Worm (Caenorhabditis elegans) whole organism, L4 larva: ENCODE data around the gene str-44.

Source experiments
- F10B5.3 ChIP-seq: sonication (generic microtip); optimal IDR thresholded peaks from 2 replicates; lab custom pipeline; 2016; ENCODE audit warnings: mild to moderate bottlenecking, missing genetic modification characterization, missing compliant biosample characterization
- F26F4.8 ChIP-seq: fragments of 200-800 bp; sonication (Bioruptor generic); conservative IDR thresholded peaks from 2 replicates; pipeline ENCODE4 v1.3.6; 2022; ENCODE audit warnings: missing genetic modification characterization, missing compliant biosample characterization
- F44E2.7 ChIP-seq: fragments of 200-800 bp; sonication (Bioruptor generic); IDR thresholded peaks from 2 replicates; pipeline ENCODE4 v2.1.2; 2022; ENCODE audit warnings: missing genetic modification characterization, missing compliant biosample characterization
- F49E8.2 ChIP-seq: sonication (generic microtip); optimal IDR thresholded peaks from 2 replicates; lab custom pipeline; 2016; ENCODE audit warnings: missing compliant biosample characterization, mild to moderate bottlenecking, missing genetic modification characterization, borderline replicate concordance
- T26A8.4 ChIP-seq: fragments of 200-800 bp; sonication (Bioruptor generic); IDR thresholded peaks from 2 replicates; pipeline ENCODE4 v1.3.6; 2022; ENCODE audit warnings: missing genetic modification characterization, missing compliant biosample characterization
- Y5F2A.4 ChIP-seq: fragments of 200-800 bp; sonication (Bioruptor generic); optimal IDR thresholded peaks from 2 replicates; lab custom pipeline; 2018; ENCODE audit warnings: mild to moderate bottlenecking, missing genetic modification characterization, missing compliant biosample characterization
- aly-2 ChIP-seq: sonication (generic microtip); optimal IDR thresholded peaks from 2 replicates; lab custom pipeline; 2018; ENCODE audit warnings: missing biosample characterization, missing genetic modification characterization
- ama-1 ChIP-seq: fragments of 150-350 bp; optimal IDR thresholded peaks from 2 replicates; lab custom pipeline; 2014; ENCODE audit warnings: inconsistent platforms, mixed read lengths
- arid-1 ChIP-seq: fragments of 200-800 bp; sonication (Bioruptor generic); conservative IDR thresholded peaks from 2 replicates; pipeline ENCODE4 v1.3.6; 2022; ENCODE audit warnings: missing genetic modification reagents, missing genetic modification characterization, missing compliant biosample characterization
- attf-4 ChIP-seq: sonication (generic microtip); optimal IDR thresholded peaks from 3 replicates; lab custom pipeline; 2017; ENCODE audit warnings: missing biosample characterization, missing genetic modification characterization
- ceh-44 ChIP-seq: fragments of 200-800 bp; sonication (Bioruptor generic); IDR thresholded peaks from 2 replicates; pipeline ENCODE4 v1.3.6; 2022; ENCODE audit warnings: missing genetic modification reagents, missing genetic modification characterization, missing compliant biosample characterization
- ceh-62 ChIP-seq: sonication (generic microtip); optimal IDR thresholded peaks from 2 replicates; lab custom pipeline; 2017; ENCODE audit warnings: missing biosample characterization, missing genetic modification characterization
- ctbp-1 ChIP-seq: fragments of 200-800 bp; sonication (Bioruptor generic); IDR thresholded peaks from 2 replicates; pipeline ENCODE4 v1.3.6; 2022; ENCODE audit warnings: missing genetic modification reagents, missing genetic modification characterization, missing compliant biosample characterization
- daf-12 ChIP-seq: fragments of 150-350 bp; optimal IDR thresholded peaks from 2 replicates; lab custom pipeline; 2014; ENCODE audit warnings: missing biosample characterization, missing genetic modification reagents, missing genetic modification characterization
- daf-16 ChIP-seq, 3 experiments: sonication (generic microtip); optimal IDR thresholded peaks; 2 replicates each; lab custom pipeline; 2016 to 2017; ENCODE audit warnings: missing genetic modification characterization in 3 of 3, missing genetic modification reagents in 3 of 3, mild to moderate bottlenecking in 2 of 3, missing compliant biosample characterization in 2 of 3, missing biosample characterization in 1 of 3, moderate library complexity in 1 of 3
- dmd-6 ChIP-seq: fragments of 200-800 bp; sonication (Bioruptor generic); IDR thresholded peaks from 2 replicates; pipeline ENCODE4 v1.3.6; 2022; ENCODE audit warnings: missing genetic modification reagents, missing genetic modification characterization, missing compliant biosample characterization
- dmd-8 ChIP-seq: fragments of 200-800 bp; sonication (Bioruptor generic); IDR thresholded peaks from 2 replicates; pipeline ENCODE4 v1.3.6; 2022; ENCODE audit warnings: missing genetic modification characterization, missing compliant biosample characterization
- dmd-9 ChIP-seq: fragments of 200-800 bp; sonication (Bioruptor generic); IDR thresholded peaks from 2 replicates; pipeline ENCODE4 v1.3.6; 2022; ENCODE audit warnings: missing genetic modification reagents, missing genetic modification characterization, missing compliant biosample characterization
- dpl-1 ChIP-seq: fragments of 150-350 bp; optimal IDR thresholded peaks from 2 replicates; lab custom pipeline; 2014; ENCODE audit warnings: missing biosample characterization, missing genetic modification reagents, missing genetic modification characterization
- duxl-1 ChIP-seq: sonication (generic microtip); optimal IDR thresholded peaks from 2 replicates; lab custom pipeline; 2016; ENCODE audit warnings: mild to moderate bottlenecking, missing genetic modification characterization, moderate library complexity, missing compliant biosample characterization; ENCODE audit not compliant: poor library complexity
- egl-27 ChIP-seq: sonication (generic microtip); optimal IDR thresholded peaks from 3 replicates; lab custom pipeline; 2017; ENCODE audit warnings: missing biosample characterization, missing genetic modification reagents, missing genetic modification characterization
- egl-43 ChIP-seq: fragments of 200-800 bp; sonication (Bioruptor generic); IDR thresholded peaks from 2 replicates; pipeline ENCODE4 v1.3.6; 2022; ENCODE audit warnings: missing genetic modification reagents, missing genetic modification characterization, missing compliant biosample characterization
- fkh-10 ChIP-seq: fragments of 150-350 bp; optimal IDR thresholded peaks from 2 replicates; lab custom pipeline; 2014; ENCODE audit warnings: missing biosample characterization, missing genetic modification reagents, missing genetic modification characterization
- fos-1 ChIP-seq: fragments of 150-350 bp; optimal IDR thresholded peaks from 2 replicates; lab custom pipeline; 2014; ENCODE audit warnings: missing biosample characterization, missing genetic modification characterization
- gei-8 ChIP-seq: fragments of 200-800 bp; sonication (Bioruptor generic); optimal IDR thresholded peaks from 2 replicates; lab custom pipeline; 2018; ENCODE audit warnings: mild to moderate bottlenecking, missing genetic modification characterization, missing compliant biosample characterization
- hif-1 ChIP-seq, 2 experiments: sonication (generic microtip); optimal IDR thresholded peaks; 2 replicates each; lab custom pipeline; 2016 to 2017; ENCODE audit warnings: missing compliant biosample characterization in 2 of 2, missing genetic modification characterization in 2 of 2, missing genetic modification reagents in 2 of 2, missing genotype in 2 of 2, mild to moderate bottlenecking in 1 of 2
- hlh-11 ChIP-seq: fragments of 200-800 bp; sonication (Bioruptor generic); optimal IDR thresholded peaks from 2 replicates; lab custom pipeline; 2018; ENCODE audit warnings: mild to moderate bottlenecking, missing genetic modification characterization, missing compliant biosample characterization
- hlh-30 ChIP-seq: sonication (generic microtip); optimal IDR thresholded peaks from 2 replicates; lab custom pipeline; 2017; ENCODE audit warnings: antibody characterized with exemption, mild to moderate bottlenecking, missing genetic modification characterization, missing compliant biosample characterization; ENCODE audit not compliant: insufficient read depth
- lim-7 ChIP-seq: fragments of 200-800 bp; sonication (Bioruptor generic); IDR thresholded peaks from 2 replicates; pipeline ENCODE4 v1.3.6; 2022; ENCODE audit warnings: missing genetic modification characterization, missing compliant biosample characterization
- lin-1 ChIP-seq: fragments of 200-800 bp; sonication (Bioruptor generic); IDR thresholded peaks from 2 replicates; pipeline ENCODE4 v1.3.6; 2022; ENCODE audit warnings: missing genetic modification reagents, missing genetic modification characterization, missing compliant biosample characterization
- lin-13 ChIP-seq: fragments of 150-350 bp; optimal IDR thresholded peaks from 2 replicates; lab custom pipeline; 2014; ENCODE audit warnings: missing biosample characterization, missing genetic modification reagents, missing genetic modification characterization
- lin-38 ChIP-seq: fragments of 200-800 bp; sonication (Bioruptor generic); IDR thresholded peaks from 2 replicates; pipeline ENCODE4 v1.3.6; 2022; ENCODE audit warnings: missing genetic modification reagents, missing genetic modification characterization, missing compliant biosample characterization
- lin-39 ChIP-seq: fragments of 150-350 bp; optimal IDR thresholded peaks from 2 replicates; lab custom pipeline; 2014; ENCODE audit warnings: missing biosample characterization, missing genetic modification reagents, missing genetic modification characterization
- madf-5 ChIP-seq, 2 experiments: fragments of 200-800 bp; sonication (Bioruptor generic); IDR thresholded peaks; 2 replicates each; pipeline ENCODE4 v1.3.6; 2022; ENCODE audit warnings: missing compliant biosample characterization in 2 of 2, missing genetic modification characterization in 2 of 2
- mdl-1 ChIP-seq, 2 experiments: fragments of 150-350 bp in 1 of 2; sonication (generic microtip) in 1 of 2; optimal IDR thresholded peaks; 2 replicates each; lab custom pipeline; 2014 to 2017; ENCODE audit warnings: missing biosample characterization in 2 of 2, missing genetic modification characterization in 2 of 2
- nhr-11 ChIP-seq: fragments of 150-350 bp; optimal IDR thresholded peaks from 2 replicates; lab custom pipeline; 2014; ENCODE audit warnings: missing biosample characterization, missing genetic modification characterization
- nhr-237 ChIP-seq: sonication (generic microtip); optimal IDR thresholded peaks from 2 replicates; lab custom pipeline; 2017; ENCODE audit warnings: missing biosample characterization, missing genetic modification characterization
- nhr-41 ChIP-seq: fragments of 200-800 bp; sonication (Bioruptor generic); IDR thresholded peaks from 2 replicates; pipeline ENCODE4 v1.3.6; 2022; ENCODE audit warnings: missing genetic modification reagents, missing genetic modification characterization, missing compliant biosample characterization
- nhr-76 ChIP-seq: fragments of 150-350 bp; optimal IDR thresholded peaks from 2 replicates; lab custom pipeline; 2014; ENCODE audit warnings: missing biosample characterization, missing genetic modification characterization
- pqm-1 ChIP-seq: sonication (generic microtip); optimal IDR thresholded peaks from 2 replicates; lab custom pipeline; 2017; ENCODE audit warnings: missing biosample characterization, missing genetic modification characterization
- rbr-2 ChIP-seq: sonication (generic microtip); optimal IDR thresholded peaks from 2 replicates; lab custom pipeline; 2016; ENCODE audit warnings: missing genotype, missing genetic modification characterization, missing compliant biosample characterization
- snpc-1.2 ChIP-seq: fragments of 200-800 bp; sonication (Bioruptor generic); IDR thresholded peaks from 2 replicates; pipeline ENCODE4 v1.3.6; 2022; ENCODE audit warnings: missing genetic modification reagents, missing genetic modification characterization, missing compliant biosample characterization
- snpc-4 ChIP-seq: fragments of 150-350 bp; optimal IDR thresholded peaks from 2 replicates; lab custom pipeline; 2014; ENCODE audit warnings: missing biosample characterization, missing genetic modification characterization
- spr-1 ChIP-seq: sonication (generic microtip); optimal IDR thresholded peaks from 2 replicates; lab custom pipeline; 2016; ENCODE audit warnings: mild to moderate bottlenecking, missing genetic modification characterization, missing compliant biosample characterization
- spr-3 ChIP-seq: fragments of 200-800 bp; sonication (Bioruptor generic); optimal IDR thresholded peaks from 2 replicates; lab custom pipeline; 2018; ENCODE audit warnings: mild to moderate bottlenecking, missing genetic modification characterization, missing compliant biosample characterization
- tag-97 ChIP-seq: fragments of 200-800 bp; sonication (Bioruptor generic); IDR thresholded peaks from 2 replicates; pipeline ENCODE4 v1.3.6; 2022; ENCODE audit warnings: missing genetic modification characterization, missing compliant biosample characterization
- unc-130 ChIP-seq: sonication (generic microtip); optimal IDR thresholded peaks from 2 replicates; lab custom pipeline; 2016; ENCODE audit warnings: missing genetic modification reagents, missing genetic modification characterization, missing compliant biosample characterization
- zag-1 ChIP-seq: fragments of 150-350 bp; optimal IDR thresholded peaks from 2 replicates; lab custom pipeline; 2014; ENCODE audit warnings: missing biosample characterization, missing genetic modification characterization
- zfp-2 ChIP-seq: sonication (generic microtip); optimal IDR thresholded peaks from 2 replicates; lab custom pipeline; 2016; ENCODE audit warnings: mild to moderate bottlenecking, missing genetic modification characterization, missing compliant biosample characterization
- zip-11 ChIP-seq: fragments of 200-800 bp; sonication (Bioruptor generic); IDR thresholded peaks from 2 replicates; pipeline ENCODE4 v1.3.6; 2022; ENCODE audit warnings: missing genetic modification characterization, missing compliant biosample characterization

str-44 gene

ce11 chrIV:7147722-7148121 lies 29.3 kb upstream of the str-44 start (continued):
- no peak for TF ChIP-seq dmd-9
- no peak for TF ChIP-seq F44E2.7 (GFP tag; lab: Robert Waterston, UW)
- TF ChIP-seq snpc-4 (tag; lab: Kevin White, UChicago): no peak
- TF ChIP-seq lin-38: peak; percentile 29; the same call in 1 of the 2 replicates
- no peak for TF ChIP-seq F26F4.8 (GFP tag; lab: Robert Waterston, UW)
- no peak for TF ChIP-seq attf-4 (tag; lab: Kevin White, UChicago)
- TF ChIP-seq unc-130 (GFP tag; lab: Kevin White, UChicago): no peak
- TF ChIP-seq duxl-1: no peak
- no peak for TF ChIP-seq dmd-8 (GFP tag; lab: Robert Waterston, UW)
- peak; percentile 15 for TF ChIP-seq fkh-10 (GFP tag; lab: Kevin White, UChicago)
- TF ChIP-seq hlh-11 (tag; lab: Kevin White, UChicago): peak; percentile 69
- no peak for TF ChIP-seq pqm-1 (tag; lab: Kevin White, UChicago)
- TF ChIP-seq madf-5 (GFP tag; IDR thresholded peaks at IDR 0.05; lab: Robert Waterston, UW): no peak
- TF ChIP-seq T26A8.4 (GFP tag; lab: Robert Waterston, UW): no peak
- no peak for TF ChIP-seq nhr-237 (tag; lab: Kevin White, UChicago)
- peak; percentile 13 for TF ChIP-seq rbr-2
- no peak for TF ChIP-seq zip-11
- TF ChIP-seq lin-39 (tag; lab: Kevin White, UChicago): no peak
- no peak for TF ChIP-seq zfp-2 (tag; lab: Kevin White, UChicago)
- TF ChIP-seq ceh-62 (tag; lab: Kevin White, UChicago): no peak
- no peak for TF ChIP-seq ctbp-1
- no peak for TF ChIP-seq aly-2 (tag; lab: Kevin White, UChicago)
- no peak for TF ChIP-seq dmd-6 (GFP tag; lab: Robert Waterston, UW)
- no peak for TF ChIP-seq dpl-1 (GFP tag; lab: Kevin White, UChicago)
- no peak for TF ChIP-seq spr-1
- TF ChIP-seq snpc-1.2 (GFP tag; lab: Robert Waterston, UW): no peak
- TF ChIP-seq hlh-30 (tag; lab: Kevin White, UChicago): peak; percentile 73
- TF ChIP-seq daf-12 (tag; lab: Kevin White, UChicago): no peak
- no peak for TF ChIP-seq lin-13 (GFP tag; lab: Kevin White, UChicago)
- no peak for TF ChIP-seq nhr-76 (tag; lab: Kevin White, UChicago)
- TF ChIP-seq mdl-1 (tag; optimal IDR thresholded peaks at IDR 0.05; lab: Kevin White, UChicago): no peak
- no peak for TF ChIP-seq ama-1 (lab: Kevin White, UChicago)

- TF ChIP-seq hif-1 (tag; optimal IDR thresholded peaks at IDR 0.05; lab: Kevin White, UChicago): no peak
- TF ChIP-seq spr-1: no peak
- TF ChIP-seq egl-43 (GFP tag; lab: Robert Waterston, UW): no peak
- TF ChIP-seq F10B5.3 (tag; lab: Kevin White, UChicago): no peak
- no peak for TF ChIP-seq daf-16 (GFP tag; optimal IDR thresholded peaks at IDR 0.05; lab: Kevin White, UChicago)
- peak; percentile 10 for TF ChIP-seq daf-16 (tag; optimal IDR thresholded peaks at IDR 0.05; lab: Kevin White, UChicago)
- TF ChIP-seq fos-1: no peak
- TF ChIP-seq ceh-44 (GFP tag; lab: Robert Waterston, UW): no peak
- TF ChIP-seq hlh-11 (tag; lab: Kevin White, UChicago): peak; percentile 25
- TF ChIP-seq F49E8.2 (tag; lab: Kevin White, UChicago): no peak
- TF ChIP-seq Y5F2A.4 (GFP tag; lab: Kevin White, UChicago): no peak
- no peak for TF ChIP-seq zag-1 (tag; lab: Kevin White, UChicago)
- no peak for TF ChIP-seq tag-97
- no peak for TF ChIP-seq lin-1 (GFP tag; lab: Robert Waterston, UW)
- TF ChIP-seq nhr-41 (GFP tag; lab: Robert Waterston, UW): no peak
- TF ChIP-seq mdl-1 (tag; optimal IDR thresholded peaks at IDR 0.05; lab: Kevin White, UChicago): no peak
- 0 out of 2 replicates have a peak, but pooled peaks have one; percentile 37 for TF ChIP-seq arid-1
- no peak for TF ChIP-seq nhr-11
- no peak for TF ChIP-seq F26F4.8 (GFP tag; lab: Robert Waterston, UW)
- TF ChIP-seq egl-27: no peak
- no peak for TF ChIP-seq spr-3 (GFP tag; lab: Kevin White, UChicago)
- no peak for TF ChIP-seq gei-8
- no peak for TF ChIP-seq lim-7
Measured at ce11 chrIV:7149020-7149601, 27.9 kb upstream of the str-44 start, which contains the start of gene C34D4.4. Gene C34D4.4, plus strand, starts transcription at chrIV:7149361.
